Fruit fly (Drosophila melanogaster): ENCODE data around the gene CG43851.
A peak's percentile ranks its signal among the peaks of the same experiment; 100 is the strongest.

Gene CG43851

DNA sequence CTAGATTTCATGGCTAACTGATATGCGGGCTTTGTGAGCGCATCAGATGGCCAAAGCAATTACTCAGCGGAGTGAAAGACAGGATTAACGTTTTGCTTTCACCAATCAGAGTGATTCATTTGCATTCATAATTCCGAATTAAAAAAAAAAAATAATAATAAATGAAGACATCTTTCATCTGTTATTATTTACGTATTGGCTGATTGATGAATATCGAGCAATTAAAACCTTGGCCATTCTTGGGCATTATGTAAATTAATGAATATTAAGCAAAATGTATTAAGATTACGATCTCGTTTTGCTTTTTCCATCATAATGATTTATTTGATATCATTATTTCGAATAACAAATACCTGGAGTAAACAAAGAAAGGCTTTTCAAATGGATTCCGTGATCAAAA is 17.1 kb downstream of the CG43851 start, which contains the start of gene Trf4:
Gene Trf4 (plus strand): TSS at position 301 of the 400 bp plus-strand sequence.
- no peak for TF ChIP-seq CG7101 (tag; optimal IDR thresholded peaks at IDR 0.05)
- no peak for TF ChIP-seq CG12768 (GFP tag; optimal IDR thresholded peaks at IDR 0.05)
- TF ChIP-seq Hr96 (GFP tag; optimal IDR thresholded peaks at IDR 0.05): no peak
- no peak for TF ChIP-seq kay (GFP tag; ENCODE audit: borderline replicate concordance)
- TF ChIP-seq CG1620 (GFP tag; optimal IDR thresholded peaks at IDR 0.05): no peak
- TF ChIP-seq ovo (GFP tag; optimal IDR thresholded peaks at IDR 0.05): no peak
- no peak for TF ChIP-seq CG7045 (GFP tag; optimal IDR thresholded peaks at IDR 0.05)
- TF ChIP-seq Crg-1 (GFP tag; optimal IDR thresholded peaks at IDR 0.05): no peak
- no peak for TF ChIP-seq Mnt (GFP tag; optimal IDR thresholded peaks at IDR 0.05)
- no peak for TF ChIP-seq pad (GFP tag; optimal IDR thresholded peaks at IDR 0.05)
- TF ChIP-seq tj (GFP tag; optimal IDR thresholded peaks at IDR 0.05): no peak
- no peak for TF ChIP-seq cnc (optimal IDR thresholded peaks at IDR 0.05)
- no peak for TF ChIP-seq CG33017 (tag; optimal IDR thresholded peaks at IDR 0.05)

DNA sequence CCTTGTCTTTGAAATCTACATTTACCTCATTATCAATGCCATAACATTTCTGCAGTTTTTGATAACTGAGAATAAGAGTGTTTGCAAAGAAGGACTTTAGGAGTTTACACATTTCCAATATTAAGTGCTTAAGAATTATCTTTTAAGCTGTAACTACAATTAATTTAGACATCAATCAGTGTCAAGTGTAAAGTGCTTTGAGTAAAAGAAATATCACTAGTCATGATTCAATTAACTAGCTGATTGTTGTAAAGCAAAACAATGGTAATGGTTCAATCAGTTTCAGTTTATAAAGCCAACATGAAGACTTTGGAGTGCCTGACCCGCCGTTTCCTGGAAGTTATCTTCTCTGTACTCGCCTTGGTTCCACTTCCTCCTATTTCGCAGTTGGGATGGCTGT is 21.8 kb downstream of the CG43851 start, which contains the start of gene Gr23a:
Gene Gr23a (plus strand): TSS at position 301 of the 400 bp plus-strand sequence.
- TF ChIP-seq CG11617 (GFP tag; optimal IDR thresholded peaks at IDR 0.05): no peak
- TF ChIP-seq toe (GFP tag; optimal IDR thresholded peaks at IDR 0.05): no peak
- TF ChIP-seq ovo (GFP tag; optimal IDR thresholded peaks at IDR 0.05): no peak
- TF ChIP-seq CG12768 (GFP tag; optimal IDR thresholded peaks at IDR 0.05): no peak
- TF ChIP-seq cnc (optimal IDR thresholded peaks at IDR 0.05): no peak
- no peak for TF ChIP-seq Clk (GFP tag; optimal IDR thresholded peaks at IDR 0.05)
- no peak for TF ChIP-seq tj (GFP tag; optimal IDR thresholded peaks at IDR 0.05)
- TF ChIP-seq CG1620 (GFP tag; optimal IDR thresholded peaks at IDR 0.05): no peak
- TF ChIP-seq bab1 (GFP tag; optimal IDR thresholded peaks at IDR 0.05): no peak
- no peak for TF ChIP-seq CG5204 (GFP tag; optimal IDR thresholded peaks at IDR 0.05)
- no peak for TF ChIP-seq CG14711 (tag; optimal IDR thresholded peaks at IDR 0.05)
- TF ChIP-seq kay (GFP tag; ENCODE audit: borderline replicate concordance): no peak
- TF ChIP-seq Crg-1 (GFP tag; optimal IDR thresholded peaks at IDR 0.05): no peak
- TF ChIP-seq CG33017 (tag; optimal IDR thresholded peaks at IDR 0.05): no peak

DNA sequence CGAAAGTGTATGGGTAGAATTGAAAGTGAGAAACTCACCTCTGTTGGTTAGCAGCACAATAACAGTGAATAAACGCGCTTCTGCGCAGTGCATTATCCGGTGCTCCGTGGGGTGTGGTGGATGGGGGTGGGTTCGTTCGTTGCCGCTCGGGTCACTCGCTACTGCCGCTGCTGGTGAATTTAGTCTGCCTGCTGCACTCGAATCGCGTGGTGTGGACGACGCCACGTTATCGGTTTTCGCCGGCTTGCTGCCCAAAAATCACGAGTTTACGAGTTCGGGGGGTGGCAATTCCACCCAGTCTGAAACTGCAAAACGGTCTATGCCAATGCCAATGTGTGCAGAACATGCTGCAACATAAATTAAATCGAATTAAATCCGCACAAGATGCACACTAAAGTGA is 29.9 kb downstream of the CG43851 start, which contains the start of gene Tmtc1:
Gene Tmtc1 (plus strand): TSS at position 182 of the 400 bp plus-strand sequence.
- no peak for TF ChIP-seq Mnt (GFP tag; optimal IDR thresholded peaks at IDR 0.05)
- TF ChIP-seq CG7101 (tag; optimal IDR thresholded peaks at IDR 0.05): no peak
- TF ChIP-seq CG12768 (GFP tag; optimal IDR thresholded peaks at IDR 0.05): no peak
- TF ChIP-seq CG5204 (GFP tag; optimal IDR thresholded peaks at IDR 0.05): no peak
- TF ChIP-seq pad (GFP tag; optimal IDR thresholded peaks at IDR 0.05): peak; percentile 15
- TF ChIP-seq toe (GFP tag; optimal IDR thresholded peaks at IDR 0.05): no peak
- no peak for TF ChIP-seq kay (GFP tag; ENCODE audit: borderline replicate concordance)

DNA sequence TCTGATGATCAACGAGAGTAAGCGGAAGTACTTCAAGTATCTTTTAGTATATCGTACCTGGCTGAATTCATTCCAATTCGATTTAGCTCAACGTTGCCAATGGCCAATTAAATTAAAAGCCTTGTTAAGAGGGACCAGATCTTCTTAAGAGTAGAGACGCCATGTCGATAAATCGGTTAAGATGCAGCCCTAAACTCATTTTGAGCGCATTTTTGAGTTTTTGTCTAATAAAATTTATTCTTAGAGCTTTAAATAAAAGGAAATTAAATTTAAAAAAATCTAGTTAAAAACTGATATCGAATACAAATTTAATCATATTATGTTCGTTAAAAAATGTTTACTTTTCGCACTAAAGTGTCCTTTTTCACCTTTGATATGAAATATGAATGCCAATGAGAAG is 48.7 kb downstream of the CG43851 start, which contains the start of gene Trf5:
Gene Trf5 (minus strand): TSS at position 101 of the 400 bp plus-strand sequence.
- TF ChIP-seq CG12768 (GFP tag; optimal IDR thresholded peaks at IDR 0.05) (no peak), CG7101 (tag; optimal IDR thresholded peaks at IDR 0.05) (no peak), CG14711 (tag; optimal IDR thresholded peaks at IDR 0.05) (no peak), ovo (GFP tag; optimal IDR thresholded peaks at IDR 0.05) (no peak), cic (GFP tag; optimal IDR thresholded peaks at IDR 0.05) (no peak), CG1620 (GFP tag; optimal IDR thresholded peaks at IDR 0.05) (no peak), CG7045 (GFP tag; optimal IDR thresholded peaks at IDR 0.05) (no peak), Mnt (GFP tag; optimal IDR thresholded peaks at IDR 0.05) (no peak), CG5204 (GFP tag; optimal IDR thresholded peaks at IDR 0.05) (no peak), bab1 (GFP tag; optimal IDR thresholded peaks at IDR 0.05) (no peak), Clk (GFP tag; optimal IDR thresholded peaks at IDR 0.05) (no peak), toe (GFP tag; optimal IDR thresholded peaks at IDR 0.05) (no peak), tj (GFP tag; optimal IDR thresholded peaks at IDR 0.05) (no peak), cnc (optimal IDR thresholded peaks at IDR 0.05) (no peak), CG11617 (GFP tag; optimal IDR thresholded peaks at IDR 0.05) (no peak), kay (GFP tag; ENCODE audit: borderline replicate concordance) (no peak), Hr96 (GFP tag; optimal IDR thresholded peaks at IDR 0.05) (no peak), CG33017 (tag; optimal IDR thresholded peaks at IDR 0.05) (no peak), Crg-1 (GFP tag; optimal IDR thresholded peaks at IDR 0.05) (no peak)

Measured in whole organism, adult.